In the genomic region with DNA sequence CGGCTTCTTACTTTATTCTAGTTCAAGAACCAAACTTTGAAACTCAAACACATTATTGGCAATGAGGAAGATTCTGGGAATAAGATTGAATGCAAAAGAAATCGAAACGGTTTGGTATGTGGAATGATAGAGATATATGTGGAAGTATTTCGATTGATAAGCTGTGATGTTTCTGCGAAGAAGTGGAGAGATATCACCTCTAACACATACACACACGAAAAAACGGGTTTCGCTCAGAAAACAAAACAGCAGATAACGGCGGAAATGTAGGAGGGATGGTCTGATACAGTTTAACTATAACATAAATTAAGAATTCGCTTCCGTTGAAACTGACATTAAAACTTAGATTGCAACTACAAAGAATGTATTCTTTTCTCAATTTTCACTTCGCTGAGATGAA, we compare ENCODE assay signal across 3 worm cellular contexts.
TF ChIP-seq lines count a peak whose summit lies in the region.

No protein-coding gene starts in this region.

TF ChIP-seq in whole organism, L1 larva, 84 proteins besides CTCF, POLR2A, EP300 and RAD21:
- peak; percentile 34 to 90 (median 74) for TF ChIP-seq elt-3 (tag; optimal IDR thresholded peaks at IDR 0.05; lab: Kevin White, UChicago)
- TF ChIP-seq lsy-2 (tag; optimal IDR thresholded peaks at IDR 0.05; lab: Kevin White, UChicago), result no peak
- TF ChIP-seq egl-13 (tag; optimal IDR thresholded peaks at IDR 0.05; lab: Kevin White, UChicago), result no peak
- peak; percentile 61 for TF ChIP-seq nhr-85 (tag; lab: Kevin White, UChicago)
- peak; percentile 89 for TF ChIP-seq blmp-1 (tag; optimal IDR thresholded peaks at IDR 0.05; lab: Kevin White, UChicago)
- TF ChIP-seq nhr-19 (GFP tag; conservative IDR thresholded peaks at IDR 0.05; lab: Robert Waterston, UW), result 0 out of 2 replicates have a peak, but pooled peaks have one; percentile 9
- TF ChIP-seq efl-3 (GFP tag; optimal IDR thresholded peaks at IDR 0.05; lab: Kevin White, UChicago), result no peak
- no peak for TF ChIP-seq hlh-17 (GFP tag; optimal IDR thresholded peaks at IDR 0.05; lab: Kevin White, UChicago; ENCODE audit: borderline replicate concordance)
- TF ChIP-seq nhr-20 (tag; optimal IDR thresholded peaks at IDR 0.05; lab: Kevin White, UChicago), result peak; percentile 16
- TF ChIP-seq mab-9 (GFP tag; IDR thresholded peaks at IDR 0.05; lab: Robert Waterston, UW), result no peak
- TF ChIP-seq dsc-1 (tag; optimal IDR thresholded peaks at IDR 0.05; lab: Kevin White, UChicago), result no peak
- TF ChIP-seq pax-3 (tag; optimal IDR thresholded peaks at IDR 0.05; lab: Kevin White, UChicago), result no peak
- TF ChIP-seq fkh-4 (tag; optimal IDR thresholded peaks at IDR 0.05; lab: Kevin White, UChicago; ENCODE audit: borderline replicate concordance), result no peak
- TF ChIP-seq swsn-7 (tag; optimal IDR thresholded peaks at IDR 0.05; lab: Kevin White, UChicago), result no peak
- TF ChIP-seq grh-1 (GFP tag; IDR thresholded peaks at IDR 0.05; lab: Robert Waterston, UW), result peak; percentile 41; the same call in 1 of the 2 replicates
- TF ChIP-seq lin-14 (GFP tag; optimal IDR thresholded peaks at IDR 0.05; lab: Kevin White, UChicago), result peak; percentile 41
- TF ChIP-seq nhr-84 (tag; optimal IDR thresholded peaks at IDR 0.05; lab: Kevin White, UChicago), result no peak
- TF ChIP-seq ets-5 (GFP tag; IDR thresholded peaks at IDR 0.05; lab: Robert Waterston, UW), result no peak
TF ChIP-seq in whole organism, L1 larva: peak in this region for 7.

TF ChIP-seq in whole organism, L2 larva, 48 proteins besides CTCF, POLR2A, EP300 and RAD21:
- TF ChIP-seq nhr-23 (tag; optimal IDR thresholded peaks at IDR 0.05; lab: Kevin White, UChicago), result no peak
- peak; percentile 20 for TF ChIP-seq nhr-21 (tag; optimal IDR thresholded peaks at IDR 0.05; lab: Kevin White, UChicago)
- TF ChIP-seq dmd-4 (tag; optimal IDR thresholded peaks at IDR 0.05; lab: Kevin White, UChicago), result no peak

TF ChIP-seq in whole organism, L4 larva, 104 proteins besides CTCF, POLR2A, EP300 and RAD21:
- TF ChIP-seq attf-4 (tag; optimal IDR thresholded peaks at IDR 0.05; lab: Kevin White, UChicago), result no peak
- peak in 1 of 2 experiments; percentile 45 for TF ChIP-seq unc-62 (GFP tag; optimal IDR thresholded peaks at IDR 0.05 in 1 of 2; lab: Kevin White, UChicago)
- TF ChIP-seq unc-62 (tag; optimal IDR thresholded peaks at IDR 0.05; lab: Kevin White, UChicago), result no peak
- peak; percentile 52 for TF ChIP-seq nhr-28 (tag; optimal IDR thresholded peaks at IDR 0.05; lab: Kevin White, UChicago)
- TF ChIP-seq hlh-30 (tag; optimal IDR thresholded peaks at IDR 0.05; lab: Kevin White, UChicago; ENCODE audit: insufficient read depth), result no peak

Comparison
In these comparisons a context has a peak if more than half of its experiments do, and no peak if none do; other contexts are left out.
1. Of the 29 proteins assayed by ChIP-seq in both whole organism, L4 larva and whole organism, L1 larva: peak only in whole organism, L4 larva: nhr-28; only in whole organism, L1 larva: none; in both: none; in neither: 27; mixed calls (peak in some experiments, not most) for 1.